Fruit fly (Drosophila melanogaster): Measurements from ENCODE around the gene CG17294.

DNA sequence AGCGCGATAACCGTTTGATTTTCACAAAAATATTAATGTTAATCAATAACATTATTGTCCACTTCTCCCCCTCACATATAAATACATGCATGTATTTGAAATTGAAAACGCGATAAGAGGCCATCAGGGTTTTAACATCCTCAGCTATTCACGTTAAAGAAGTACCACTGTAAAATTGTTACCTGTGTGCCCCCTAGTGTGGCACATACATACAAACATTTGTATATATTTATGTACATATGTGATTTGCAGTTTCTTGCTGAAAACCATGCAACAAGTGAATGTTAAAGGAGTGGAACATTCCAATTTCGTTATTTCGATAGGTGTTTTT lies 13.9 kb upstream of the CG17294 start:
- TF ChIP-seq lz (GFP tag; optimal IDR thresholded peaks at IDR 0.05) (no peak), CG4318 (GFP tag; optimal IDR thresholded peaks at IDR 0.05) (no peak), esn (GFP tag; optimal IDR thresholded peaks at IDR 0.05) (no peak), OdsH (GFP tag; optimal IDR thresholded peaks at IDR 0.05) (no peak), CG16779 (tag; optimal IDR thresholded peaks at IDR 0.05) (no peak), fd85E (GFP tag; optimal IDR thresholded peaks at IDR 0.05) (no peak)

Data from whole organism, prepupa.